Fruit fly (Drosophila melanogaster): Measurements from ENCODE around the gene Spp.

Spp gene

DNA sequence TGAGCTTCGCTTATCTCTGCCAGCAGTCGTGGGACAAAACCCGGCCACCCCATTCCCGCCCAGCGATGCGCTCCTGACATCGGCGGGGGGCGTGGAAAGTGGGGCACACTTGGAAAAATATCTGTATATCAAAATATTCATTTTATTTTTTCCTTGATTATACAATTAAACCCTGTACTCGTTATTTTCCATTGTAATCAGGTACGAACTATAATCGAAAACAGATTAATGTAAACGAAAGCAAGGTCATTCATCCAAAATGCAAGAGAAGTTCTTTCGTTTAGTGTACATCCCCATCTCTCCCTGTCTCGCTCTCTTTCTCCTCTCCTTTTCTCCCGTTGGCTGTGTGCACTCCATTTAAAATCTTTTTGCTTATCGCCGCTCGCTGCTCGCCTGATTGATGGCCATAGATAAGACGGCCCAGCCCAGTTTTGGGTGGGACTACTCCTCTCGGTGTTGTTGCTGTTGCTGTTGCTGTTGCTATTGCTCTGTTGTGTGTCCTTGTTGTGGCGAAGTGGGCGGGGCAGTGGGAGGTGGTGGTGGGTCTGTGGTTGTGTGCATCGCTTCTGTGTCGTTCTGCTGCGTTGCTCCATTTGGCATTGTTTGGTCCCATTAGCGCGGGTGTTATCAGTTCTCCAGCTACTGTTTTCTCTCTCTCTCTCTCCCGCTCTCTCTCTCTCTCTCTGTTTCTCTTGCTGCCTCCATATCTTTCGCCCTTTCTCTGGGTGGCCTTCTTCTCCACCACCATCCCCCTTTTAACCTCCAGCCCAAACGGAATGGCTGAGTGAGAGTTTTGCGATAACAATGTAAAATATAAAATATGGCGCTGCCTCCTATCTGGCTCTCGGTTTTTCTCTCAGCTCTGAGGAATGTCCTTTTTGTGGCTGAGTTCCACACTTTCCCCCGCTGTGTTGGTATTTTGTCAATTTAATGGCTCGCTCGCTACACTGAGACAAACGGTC lies 28.1 kb downstream of the Spp start (continued):
- peak; percentile 27 for TF ChIP-seq HLH54F (GFP tag; optimal IDR thresholded peaks at IDR 0.05)
- TF ChIP-seq salm (tag; optimal IDR thresholded peaks at IDR 0.05), result peak; percentile 74
- peak; percentile 63; the same call in 1 of the 2 replicates for TF ChIP-seq sob (GFP tag; IDR thresholded peaks at IDR 0.05)
- TF ChIP-seq CG10366 (GFP tag; IDR thresholded peaks at IDR 0.05), result peak; percentile 73
- peak; percentile 51 for TF ChIP-seq sqz (GFP tag; optimal IDR thresholded peaks at IDR 0.05)
- no peak for TF ChIP-seq inv (GFP tag; IDR thresholded peaks at IDR 0.05; ENCODE audit: partially characterized antibody)
- no peak for TF ChIP-seq Hr39 (optimal IDR thresholded peaks at IDR 0.05)
- TF ChIP-seq D19B (GFP tag; optimal IDR thresholded peaks at IDR 0.05), result peak; percentile 5
- peak; percentile 11 for TF ChIP-seq CTCF (GFP tag; optimal IDR thresholded peaks at IDR 0.05)
- peak; percentile 44 for TF ChIP-seq twi (tag; optimal IDR thresholded peaks at IDR 0.05)
- TF ChIP-seq odd (GFP tag; optimal IDR thresholded peaks at IDR 0.05), result peak; percentile 27
- TF ChIP-seq dm (GFP tag; optimal IDR thresholded peaks at IDR 0.05), result no peak
- TF ChIP-seq CG9797 (GFP tag; optimal IDR thresholded peaks at IDR 0.05), result no peak
- peak; percentile 78 for TF ChIP-seq Chrac-16 (GFP tag; optimal IDR thresholded peaks at IDR 0.05)
- peak; percentile 71 for TF ChIP-seq CG2875 (GFP tag; optimal IDR thresholded peaks at IDR 0.05)
- TF ChIP-seq gce (GFP tag; IDR thresholded peaks at IDR 0.05), result peak; percentile 63; the same call in 1 of the 3 replicates
- TF ChIP-seq Doc2 (GFP tag; IDR thresholded peaks at IDR 0.05), result peak; percentile 45; the same call in 1 of the 2 replicates
- peak; percentile 71 for TF ChIP-seq CG4404 (GFP tag; IDR thresholded peaks at IDR 0.05)
- peak; percentile 61 for TF ChIP-seq nerfin-1 (tag; optimal IDR thresholded peaks at IDR 0.05)
- no peak for TF ChIP-seq Poxn (GFP tag; IDR thresholded peaks at IDR 0.05)
- no peak for TF ChIP-seq CG9876 (GFP tag; optimal IDR thresholded peaks at IDR 0.05)
- TF ChIP-seq esg (GFP tag; conservative IDR thresholded peaks at IDR 0.05), result peak; percentile 61
- TF ChIP-seq chif (GFP tag; optimal IDR thresholded peaks at IDR 0.05), result peak; percentile 72 to 80
- TF ChIP-seq nmo (GFP tag; optimal IDR thresholded peaks at IDR 0.05), result peak; percentile 81
- peak; percentile 77 for TF ChIP-seq ind (GFP tag; optimal IDR thresholded peaks at IDR 0.05)
- TF ChIP-seq Atf6 (GFP tag; IDR thresholded peaks at IDR 0.05), result peak; percentile 56; the same call in 1 of the 2 replicates
- TF ChIP-seq jing (GFP tag; optimal IDR thresholded peaks at IDR 0.05), result peak; percentile 65
- peak; percentile 70 for TF ChIP-seq zen (tag; optimal IDR thresholded peaks at IDR 0.05)
- TF ChIP-seq Hsf (GFP tag; optimal IDR thresholded peaks at IDR 0.05), result peak; percentile 71
- peak; percentile 50 for TF ChIP-seq HmgZ (tag; optimal IDR thresholded peaks at IDR 0.05)
- peak; percentile 61; the same call in 1 of the 3 replicates for TF ChIP-seq jigr1 (GFP tag; IDR thresholded peaks at IDR 0.05)
- TF ChIP-seq Deaf1 (tag; optimal IDR thresholded peaks at IDR 0.05), result peak; percentile 36
- no peak for TF ChIP-seq insv (GFP tag; optimal IDR thresholded peaks at IDR 0.05)
- no peak for TF ChIP-seq sd (tag; optimal IDR thresholded peaks at IDR 0.05)
- no peak for TF ChIP-seq CG11696 (GFP tag; IDR thresholded peaks at IDR 0.05)
- TF ChIP-seq lola (GFP tag; optimal IDR thresholded peaks at IDR 0.05), result peak in 1 of 3 experiments; percentile 69
- TF ChIP-seq CG11504 (tag; optimal IDR thresholded peaks at IDR 0.05), result peak; percentile 84
- TF ChIP-seq CG17186 (GFP tag; optimal IDR thresholded peaks at IDR 0.05), result peak; percentile 48
- TF ChIP-seq stc (GFP tag; IDR thresholded peaks at IDR 0.05), result peak; percentile 65
- peak; percentile 40 for TF ChIP-seq Dek (tag; optimal IDR thresholded peaks at IDR 0.05)
- TF ChIP-seq CG1233 (GFP tag; optimal IDR thresholded peaks at IDR 0.05), result peak; percentile 71
- TF ChIP-seq lmd (GFP tag; IDR thresholded peaks at IDR 0.05), result peak; percentile 77
- TF ChIP-seq D19A (tag; optimal IDR thresholded peaks at IDR 0.05), result peak; percentile 61
- no peak for TF ChIP-seq Bgb (GFP tag; IDR thresholded peaks at IDR 0.05; ENCODE audit: partially characterized antibody)
- peak; percentile 62 for TF ChIP-seq crc (GFP tag; optimal IDR thresholded peaks at IDR 0.05)
- TF ChIP-seq Lhr (GFP tag; optimal IDR thresholded peaks at IDR 0.05), result peak; percentile 18
- peak; percentile 74 for TF ChIP-seq nau (GFP tag; optimal IDR thresholded peaks at IDR 0.05)
- TF ChIP-seq sim (GFP tag; IDR thresholded peaks at IDR 0.05), result peak; percentile 63; the same call in 1 of the 2 replicates
- peak; percentile 50 for TF ChIP-seq en (GFP tag; optimal IDR thresholded peaks at IDR 0.05)

All from whole organism, embryonic.